Fruit fly (Drosophila melanogaster): ENCODE data around the gene PGRP-SA.

dm6 chrX:11611056-11611644 lies 49.7 kb downstream of the PGRP-SA start:
- TF ChIP-seq CG8478 (optimal IDR thresholded peaks at IDR 0.05) = no peak
- TF ChIP-seq CTCF (optimal IDR thresholded peaks at IDR 0.05) = no peak
